Worm (Caenorhabditis elegans): ENCODE measurements around the gene inx-5.

DNA sequence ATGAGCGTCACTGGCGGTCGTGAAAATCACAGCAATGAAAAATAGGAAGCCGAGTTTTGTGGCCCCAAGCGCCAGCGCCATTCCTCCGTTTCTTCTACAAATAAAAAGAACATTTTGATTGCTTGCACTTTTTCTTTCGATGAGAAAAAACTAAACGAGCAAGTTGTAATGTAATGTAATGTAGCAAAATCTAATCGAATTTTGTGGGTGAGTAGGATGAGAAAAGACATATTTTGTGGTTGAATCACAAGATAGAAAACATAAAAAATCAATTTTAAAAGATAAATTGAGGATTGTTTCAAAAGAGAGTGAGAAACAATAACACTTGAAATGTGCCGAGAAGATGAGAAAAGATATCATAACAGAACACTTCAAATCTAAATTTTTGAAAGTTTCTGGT lies 5.4 kb upstream of the inx-5 start, which contains the start of gene R09F10.5:
- TF ChIP-seq ceh-36 (tag; optimal IDR thresholded peaks at IDR 0.05): no peak
- no peak for TF ChIP-seq ama-1 (optimal IDR thresholded peaks at IDR 0.05)
- no peak for TF ChIP-seq F13C5.2 (tag; optimal IDR thresholded peaks at IDR 0.05)
- TF ChIP-seq hnd-1 (tag; optimal IDR thresholded peaks at IDR 0.05): no peak
- TF ChIP-seq ets-7 (tag; optimal IDR thresholded peaks at IDR 0.05): no peak
- no peak for TF ChIP-seq hmbx-1 (tag; optimal IDR thresholded peaks at IDR 0.05)
- TF ChIP-seq B0310.2 (tag; optimal IDR thresholded peaks at IDR 0.05): no peak
- TF ChIP-seq flt-1 (GFP tag; IDR thresholded peaks at IDR 0.05): no peak
- no peak for TF ChIP-seq tra-4 (tag; optimal IDR thresholded peaks at IDR 0.05)
- TF ChIP-seq pes-1 (GFP tag; IDR thresholded peaks at IDR 0.05): no peak
- TF ChIP-seq ceh-13 (GFP tag; optimal IDR thresholded peaks at IDR 0.05): no peak
- no peak for TF ChIP-seq sea-1 (GFP tag; conservative IDR thresholded peaks at IDR 0.05)
- TF ChIP-seq aly-1 (tag; optimal IDR thresholded peaks at IDR 0.05): no peak
